Worm (Caenorhabditis elegans) whole organism, L3 larva: ENCODE measurements around the gene irld-29.
A peak's percentile ranks its signal among the peaks of the same experiment; 100 is the strongest.

Experiments used
- ZK546.5 ChIP-seq: sonication (generic microtip); optimal IDR thresholded peaks from 2 replicates; lab custom pipeline; 2017; ENCODE audit warnings: missing biosample characterization, missing genetic modification characterization
- aly-2 ChIP-seq: fragments of 150-350 bp; optimal IDR thresholded peaks from 2 replicates; lab custom pipeline; 2014; ENCODE audit warnings: missing biosample characterization, missing genetic modification characterization
- eor-1 ChIP-seq, 2 experiments: fragments of 150-350 bp; optimal IDR thresholded peaks; 2 replicates each; lab custom pipeline; 2014 to 2018; ENCODE audit warnings: missing biosample characterization in 2 of 2, missing genetic modification characterization in 2 of 2
- fos-1 ChIP-seq: fragments of 150-350 bp; optimal IDR thresholded peaks from 2 replicates; lab custom pipeline; 2014; ENCODE audit warnings: missing biosample characterization, missing genetic modification characterization
- lin-39 ChIP-seq: fragments of 150-350 bp; optimal IDR thresholded peaks from 2 replicates; lab custom pipeline; 2018; ENCODE audit warnings: missing biosample characterization, missing genetic modification reagents, missing genetic modification characterization
- mdl-1 ChIP-seq: fragments of 150-350 bp; optimal IDR thresholded peaks from 2 replicates; lab custom pipeline; 2014; ENCODE audit warnings: missing biosample characterization, missing genetic modification characterization
- nfya-1 ChIP-seq: sonication (generic microtip); optimal IDR thresholded peaks from 2 replicates; lab custom pipeline; 2017; ENCODE audit warnings: missing genetic modification characterization, mild to moderate bottlenecking, missing compliant biosample characterization, antibody characterized with exemption, moderate library complexity; ENCODE audit not compliant: insufficient read depth
- nhr-237 ChIP-seq: fragments of 150-350 bp; optimal IDR thresholded peaks from 2 replicates; lab custom pipeline; 2014; ENCODE audit warnings: missing biosample characterization, missing genetic modification characterization
- nhr-28 ChIP-seq: fragments of 150-350 bp; optimal IDR thresholded peaks from 2 replicates; lab custom pipeline; 2014; ENCODE audit warnings: missing biosample characterization, missing genetic modification characterization
- pha-4 ChIP-seq: fragments of 150-350 bp; optimal IDR thresholded peaks from 2 replicates; lab custom pipeline; 2014; ENCODE audit warnings: missing biosample characterization, missing genetic modification reagents, missing genetic modification characterization
- pqm-1 ChIP-seq: fragments of 150-350 bp; optimal IDR thresholded peaks from 2 replicates; lab custom pipeline; 2017; ENCODE audit warnings: missing biosample characterization, missing genetic modification characterization, inconsistent platforms
- tbx-2 ChIP-seq: sonication (generic microtip); optimal IDR thresholded peaks from 2 replicates; lab custom pipeline; 2016; ENCODE audit warnings: mild to moderate bottlenecking, missing genetic modification characterization, missing compliant biosample characterization
- ztf-11 ChIP-seq: fragments of 150-350 bp; optimal IDR thresholded peaks from 2 replicates; lab custom pipeline; 2014; ENCODE audit warnings: missing biosample characterization, missing genetic modification characterization

DNA sequence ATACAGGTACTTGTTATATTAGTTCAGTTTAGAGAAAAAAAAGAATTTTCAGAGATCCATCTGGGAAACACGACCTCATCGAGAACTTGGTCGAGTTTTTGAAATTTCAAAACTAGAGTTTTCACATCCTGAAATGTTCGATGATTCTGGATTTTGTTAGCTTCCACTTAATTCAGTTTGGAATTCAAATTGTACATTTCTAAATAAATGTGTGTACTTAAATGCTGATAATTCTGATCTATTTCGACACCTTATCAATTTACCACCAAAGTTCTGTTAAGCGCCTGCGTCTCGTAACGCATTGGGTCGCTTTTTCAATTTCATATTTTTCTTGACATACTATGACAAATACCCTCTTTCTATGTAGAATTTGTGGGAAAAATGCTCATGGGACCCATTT is 43.9 kb downstream of the irld-29 start, which contains the start of gene nhr-226:
- TF ChIP-seq fos-1 (tag; lab: Kevin White, UChicago), result no peak
- TF ChIP-seq aly-2 (tag; lab: Kevin White, UChicago), result no peak
- no peak for TF ChIP-seq pha-4 (tag; lab: Kevin White, UChicago)
- no peak for TF ChIP-seq nhr-28 (tag; lab: Kevin White, UChicago)
- peak; percentile 31 for TF ChIP-seq pqm-1 (tag; lab: Kevin White, UChicago)
- no peak for TF ChIP-seq tbx-2 (tag; lab: Kevin White, UChicago)
- no peak for TF ChIP-seq eor-1 (tag; optimal IDR thresholded peaks at IDR 0.05; lab: Kevin White, UChicago)
- no peak for TF ChIP-seq lin-39 (tag; lab: Kevin White, UChicago)
- TF ChIP-seq ztf-11 (tag; lab: Kevin White, UChicago), result no peak
- no peak for TF ChIP-seq nfya-1
- TF ChIP-seq ZK546.5 (tag; lab: Kevin White, UChicago), result no peak
- TF ChIP-seq mdl-1 (tag; lab: Kevin White, UChicago), result no peak
- TF ChIP-seq nhr-237, result no peak
